Worm (Caenorhabditis elegans): ENCODE measurements around the gene H03G16.1.

ce11 chrX:15045401-15045800 is 8.3 kb upstream of the H03G16.1 start:
- TF ChIP-seq fkh-10 (GFP tag; optimal IDR thresholded peaks at IDR 0.05) (no peak), nhr-28 (tag; optimal IDR thresholded peaks at IDR 0.05) (no peak), nhr-76 (tag; optimal IDR thresholded peaks at IDR 0.05) (no peak)

All from whole organism, L4 larva.